Fruit fly (Drosophila melanogaster): ENCODE data around the gene CG11885.

CG11885 gene

dm6 chr2L:440638-441454, 19.6 kb upstream of the CG11885 start (continued):
- no peak for TF ChIP-seq shn (GFP tag; optimal IDR thresholded peaks at IDR 0.05)
- TF ChIP-seq H15 (GFP tag; IDR thresholded peaks at IDR 0.05): no peak
- TF ChIP-seq unpg (GFP tag; optimal IDR thresholded peaks at IDR 0.05): peak; percentile 55
- TF ChIP-seq ci (GFP tag; IDR thresholded peaks at IDR 0.05): no peak
- TF ChIP-seq CG6254 (GFP tag; optimal IDR thresholded peaks at IDR 0.05): peak; percentile 29
- no peak for TF ChIP-seq tll (GFP tag; optimal IDR thresholded peaks at IDR 0.05)
- TF ChIP-seq kay (GFP tag; optimal IDR thresholded peaks at IDR 0.05): no peak
- no peak for TF ChIP-seq CG9215 (GFP tag; IDR thresholded peaks at IDR 0.05)
- TF ChIP-seq az2 (GFP tag; optimal IDR thresholded peaks at IDR 0.05): peak; percentile 30
- peak; percentile 61 for TF ChIP-seq Usf (GFP tag; optimal IDR thresholded peaks at IDR 0.05)
- TF ChIP-seq CG9876 (GFP tag; optimal IDR thresholded peaks at IDR 0.05): no peak
- no peak for TF ChIP-seq Hr78 (GFP tag; optimal IDR thresholded peaks at IDR 0.05)
- no peak for TF ChIP-seq Hr51 (GFP tag; optimal IDR thresholded peaks at IDR 0.05)
- TF ChIP-seq schlank (tag; optimal IDR thresholded peaks at IDR 0.05): no peak

- TF ChIP-seq phol (tag; optimal IDR thresholded peaks at IDR 0.05): peak; percentile 22
- no peak for TF ChIP-seq Stat92E (GFP tag; optimal IDR thresholded peaks at IDR 0.05)
- peak; percentile 6 for TF ChIP-seq kni (GFP tag; optimal IDR thresholded peaks at IDR 0.05)
- no peak for TF ChIP-seq prd (optimal IDR thresholded peaks at IDR 0.05)
- no peak for TF ChIP-seq prd (GFP tag; IDR thresholded peaks at IDR 0.05)
- TF ChIP-seq CG10979 (tag; optimal IDR thresholded peaks at IDR 0.05): peak; percentile 55
- no peak for TF ChIP-seq Xbp1 (GFP tag; optimal IDR thresholded peaks at IDR 0.05)
- no peak for TF ChIP-seq CG4404 (GFP tag; IDR thresholded peaks at IDR 0.05)
- TF ChIP-seq mirr (GFP tag; optimal IDR thresholded peaks at IDR 0.05): no peak
- TF ChIP-seq CG33213 (GFP tag; optimal IDR thresholded peaks at IDR 0.05): no peak
- no peak for TF ChIP-seq CG11456 (GFP tag; IDR thresholded peaks at IDR 0.05)
- no peak for TF ChIP-seq Ada2b (GFP tag; IDR thresholded peaks at IDR 0.05)
- no peak for TF ChIP-seq sim (GFP tag; IDR thresholded peaks at IDR 0.05)
- TF ChIP-seq Spps (tag; optimal IDR thresholded peaks at IDR 0.05): peak; percentile 15
- no peak for TF ChIP-seq NC2α (GFP tag; optimal IDR thresholded peaks at IDR 0.05)
- no peak for TF ChIP-seq Hr78 (GFP tag; optimal IDR thresholded peaks at IDR 0.05)
- no peak for TF ChIP-seq CG1233 (GFP tag; optimal IDR thresholded peaks at IDR 0.05)
- TF ChIP-seq CG7271 (tag; optimal IDR thresholded peaks at IDR 0.05): no peak
- TF ChIP-seq CG12744 (GFP tag; optimal IDR thresholded peaks at IDR 0.05): no peak
- no peak for TF ChIP-seq NK7.1 (GFP tag; optimal IDR thresholded peaks at IDR 0.05)
- no peak for TF ChIP-seq Antp (GFP tag; optimal IDR thresholded peaks at IDR 0.05)
- no peak for TF ChIP-seq slbo (GFP tag; IDR thresholded peaks at IDR 0.05)
- no peak for TF ChIP-seq h (optimal IDR thresholded peaks at IDR 0.05)
- TF ChIP-seq Doc2 (GFP tag; IDR thresholded peaks at IDR 0.05): no peak
- no peak for TF ChIP-seq HHEX (GFP tag; optimal IDR thresholded peaks at IDR 0.05)
- TF ChIP-seq pros (GFP tag; optimal IDR thresholded peaks at IDR 0.05): no peak
- no peak for TF ChIP-seq CG8089 (GFP tag; optimal IDR thresholded peaks at IDR 0.05)
- TF ChIP-seq PHDP (tag; optimal IDR thresholded peaks at IDR 0.05): no peak
- TF ChIP-seq CG2202 (tag; optimal IDR thresholded peaks at IDR 0.05): no peak
- no peak for TF ChIP-seq Tbp (GFP tag; optimal IDR thresholded peaks at IDR 0.05)
- no peak for TF ChIP-seq ab (GFP tag; optimal IDR thresholded peaks at IDR 0.05)
- no peak for TF ChIP-seq cwo (GFP tag; optimal IDR thresholded peaks at IDR 0.05)
- no peak for TF ChIP-seq H15 (GFP tag; IDR thresholded peaks at IDR 0.05)
- no peak for TF ChIP-seq Deaf1 (tag; optimal IDR thresholded peaks at IDR 0.05)
- no peak for TF ChIP-seq tup (GFP tag; optimal IDR thresholded peaks at IDR 0.05)
- peak; percentile 6 for TF ChIP-seq CG15601 (tag; optimal IDR thresholded peaks at IDR 0.05)
- no peak for TF ChIP-seq CG43689 (GFP tag; IDR thresholded peaks at IDR 0.05)
These were observed 18.1 kb upstream of the CG11885 start for dm6 chr2L:439339-439738.

Measured in whole organism, embryonic.